Fruit fly (Drosophila melanogaster): ENCODE results near the gene mri.
A peak's percentile ranks its signal among the peaks of the same experiment; 100 is the strongest.

mri gene

DNA sequence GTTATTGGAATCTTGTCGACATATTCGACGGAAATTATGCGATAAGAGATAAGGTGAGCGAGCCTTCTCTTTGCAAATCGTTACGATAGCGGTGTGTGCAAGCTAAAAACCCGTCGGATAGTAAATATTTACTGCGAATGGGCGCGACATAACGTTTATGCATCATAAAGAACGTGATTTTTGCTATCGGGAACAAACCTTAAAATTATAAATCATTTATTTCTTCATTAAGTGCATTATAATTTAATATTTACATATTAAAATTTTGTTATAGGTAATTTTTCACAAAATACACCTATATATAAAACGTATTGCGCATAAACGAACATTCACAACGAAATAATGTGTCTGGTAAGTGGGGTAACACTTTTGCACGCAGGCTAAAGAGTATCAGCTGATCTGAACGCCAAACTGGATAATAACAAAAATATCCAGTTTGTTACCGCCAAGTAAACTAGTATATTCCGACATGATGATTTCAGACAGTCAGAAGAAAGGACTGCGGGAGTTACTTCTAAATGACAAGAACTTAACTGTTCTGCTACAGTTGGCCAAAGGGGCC lies 5.8 kb downstream of the mri start, which contains the start of the genes Gk1 and CG13876 (continued):
- TF ChIP-seq cwo (GFP tag; optimal IDR thresholded peaks at IDR 0.05), result peak; percentile 92
- peak; percentile 95 for TF ChIP-seq CG10209 (GFP tag; optimal IDR thresholded peaks at IDR 0.05)
- TF ChIP-seq CG7271 (tag; optimal IDR thresholded peaks at IDR 0.05), result peak; percentile 94
- TF ChIP-seq CG6813 (GFP tag; optimal IDR thresholded peaks at IDR 0.05), result peak; percentile 95
- peak in 1 of 2 experiments; percentile 44 for TF ChIP-seq chif (GFP tag; optimal IDR thresholded peaks at IDR 0.05)
- no peak for TF ChIP-seq crc (GFP tag; optimal IDR thresholded peaks at IDR 0.05)
- no peak for TF ChIP-seq CG4282 (GFP tag; optimal IDR thresholded peaks at IDR 0.05)
- TF ChIP-seq gfzf (GFP tag; optimal IDR thresholded peaks at IDR 0.05), result no peak
- TF ChIP-seq Usf (GFP tag; optimal IDR thresholded peaks at IDR 0.05), result peak; percentile 78
- peak; percentile 64; the same call in 2 of the 3 replicates for TF ChIP-seq jigr1 (GFP tag; IDR thresholded peaks at IDR 0.05)
- TF ChIP-seq ttk (GFP tag; IDR thresholded peaks at IDR 0.05), result peak; percentile 93
- peak; percentile 95 for TF ChIP-seq nerfin-1 (tag; optimal IDR thresholded peaks at IDR 0.05)
- peak; percentile 85 for TF ChIP-seq CG2875 (GFP tag; optimal IDR thresholded peaks at IDR 0.05)
- peak; percentile 79 for TF ChIP-seq CG10274 (GFP tag; optimal IDR thresholded peaks at IDR 0.05)
- TF ChIP-seq CG12299 (tag; optimal IDR thresholded peaks at IDR 0.05), result peak; percentile 98
- TF ChIP-seq C15 (GFP tag; IDR thresholded peaks at IDR 0.05), result peak; percentile 79; the same call in 1 of the 3 replicates
- peak; percentile 82 for TF ChIP-seq CG8359 (GFP tag; optimal IDR thresholded peaks at IDR 0.05; ENCODE audit: borderline replicate concordance)
- peak; percentile 90 for TF ChIP-seq ase (GFP tag; IDR thresholded peaks at IDR 0.05)
- TF ChIP-seq CG12744 (GFP tag; optimal IDR thresholded peaks at IDR 0.05), result peak; percentile 62
- TF ChIP-seq CG1832 (GFP tag; optimal IDR thresholded peaks at IDR 0.05), result no peak
- peak; percentile 91 for TF ChIP-seq Spps (tag; optimal IDR thresholded peaks at IDR 0.05)
- TF ChIP-seq pnt (GFP tag; optimal IDR thresholded peaks at IDR 0.05), result no peak
- TF ChIP-seq sens-2 (GFP tag; IDR thresholded peaks at IDR 0.05), result peak; percentile 84
- peak; percentile 95 for TF ChIP-seq CG14050 (GFP tag; IDR thresholded peaks at IDR 0.05)
- no peak for TF ChIP-seq fru (optimal IDR thresholded peaks at IDR 0.05)
- TF ChIP-seq bsh (GFP tag; optimal IDR thresholded peaks at IDR 0.05), result peak; percentile 76 to 96
- peak; percentile 77 for TF ChIP-seq Bteb2 (GFP tag; optimal IDR thresholded peaks at IDR 0.05)
- TF ChIP-seq CG30020 (tag; optimal IDR thresholded peaks at IDR 0.05), result peak; percentile 85
- no peak for TF ChIP-seq Dll (GFP tag; IDR thresholded peaks at IDR 0.05; ENCODE audit: partially characterized antibody)
- TF ChIP-seq CG11504 (tag; optimal IDR thresholded peaks at IDR 0.05), result peak; percentile 95
- TF ChIP-seq CG4820 (GFP tag; optimal IDR thresholded peaks at IDR 0.05), result peak; percentile 100
- TF ChIP-seq chinmo (GFP tag; IDR thresholded peaks at IDR 0.05; ENCODE audit: partially characterized antibody), result no peak
- TF ChIP-seq CG13775 (GFP tag; optimal IDR thresholded peaks at IDR 0.05), result peak; percentile 93
- TF ChIP-seq CG32772 (GFP tag; IDR thresholded peaks at IDR 0.05), result peak; percentile 84
- TF ChIP-seq CG6854 (GFP tag; optimal IDR thresholded peaks at IDR 0.05), result peak; percentile 94
- TF ChIP-seq CG11456 (GFP tag; IDR thresholded peaks at IDR 0.05), result peak; percentile 82; the same call in 2 of the 3 replicates
- TF ChIP-seq dpn (GFP tag; optimal IDR thresholded peaks at IDR 0.05), result peak; percentile 68 to 91
- TF ChIP-seq CG4360 (GFP tag; IDR thresholded peaks at IDR 0.05), result peak; percentile 72
- TF ChIP-seq Dp (GFP tag; optimal IDR thresholded peaks at IDR 0.05), result peak; percentile 33
- peak; percentile 85 for TF ChIP-seq esg (GFP tag; conservative IDR thresholded peaks at IDR 0.05)
- TF ChIP-seq Hr51 (GFP tag; optimal IDR thresholded peaks at IDR 0.05), result peak; percentile 39 to 98
- peak; percentile 96 for TF ChIP-seq salm (tag; optimal IDR thresholded peaks at IDR 0.05)
- peak; percentile 71; the same call in 1 of the 2 replicates for TF ChIP-seq ham (GFP tag; IDR thresholded peaks at IDR 0.05)
- TF ChIP-seq zfh1 (GFP tag; IDR thresholded peaks at IDR 0.05), result peak; percentile 96
- no peak for TF ChIP-seq CG14965 (GFP tag; optimal IDR thresholded peaks at IDR 0.05; ENCODE audit: borderline replicate concordance)
- peak; percentile 91 for TF ChIP-seq CG15514 (GFP tag; optimal IDR thresholded peaks at IDR 0.05)
- TF ChIP-seq bigmax (GFP tag; optimal IDR thresholded peaks at IDR 0.05), result peak; percentile 71
- TF ChIP-seq CG6689 (GFP tag; IDR thresholded peaks at IDR 0.05), result peak; percentile 97
- TF ChIP-seq ken (GFP tag; IDR thresholded peaks at IDR 0.05), result peak; percentile 91

Measured in whole organism, embryonic.